Fruit fly (Drosophila melanogaster) whole organism, embryonic: ENCODE measurements around the gene Rbfox1.

Source experiments
- Antp ChIP-seq: fragments of 200-800 bp; sonication (Bioruptor generic); optimal IDR thresholded peaks from 3 replicates; lab custom pipeline; 2016; ENCODE audit warnings: missing biosample characterization, missing genetic modification characterization
- CG14860 ChIP-seq: fragments of 200-800 bp; sonication (Bioruptor generic); IDR thresholded peaks from 3 replicates; pipeline ENCODE4 v1.3.6; 2022; ENCODE audit warnings: missing biosample characterization, missing genetic modification characterization; ENCODE audit not compliant: partially characterized antibody
- CG16779 ChIP-seq: fragments of 200-800 bp; sonication (Bioruptor generic); IDR thresholded peaks from 2 replicates; pipeline ENCODE4 v1.3.6; 2022; ENCODE audit warnings: missing biosample characterization, missing genetic modification characterization
- CG33213 ChIP-seq: fragments of 200-800 bp; sonication (Bioruptor generic); optimal IDR thresholded peaks from 3 replicates; lab custom pipeline; 2016; ENCODE audit warnings: missing biosample characterization, missing genetic modification characterization
- CG7928 ChIP-seq: fragments of 200-800 bp; sonication (Bioruptor generic); optimal IDR thresholded peaks from 2 replicates; lab custom pipeline; 2017; ENCODE audit warnings: missing biosample characterization, mild to moderate bottlenecking, missing genetic modification characterization
- Lpt ChIP-seq: fragments of >200 bp; optimal IDR thresholded peaks from 2 replicates; lab custom pipeline; 2018; ENCODE audit warnings: missing biosample characterization, missing genetic modification characterization
- Sin3A ChIP-seq: fragments of >200 bp; optimal IDR thresholded peaks from 2 replicates; lab custom pipeline; 2018
- amos ChIP-seq: fragments of 200-800 bp; sonication (Bioruptor generic); IDR thresholded peaks from 2 replicates; pipeline ENCODE4 v1.3.6; 2022; ENCODE audit warnings: missing biosample characterization, missing genetic modification characterization; ENCODE audit not compliant: partially characterized antibody
- otp ChIP-seq: fragments of 200-800 bp; sonication (Bioruptor generic); IDR thresholded peaks from 3 replicates; pipeline ENCODE4, ENCODE4 v1.3.6; 2022; ENCODE audit warnings: missing biosample characterization, missing genetic modification characterization
- pan ChIP-seq, 4 experiments: fragments of >200 bp in 3 of 4; fragments of 200-800 bp in 1 of 4; sonication (Bioruptor generic) in 1 of 4; optimal IDR thresholded peaks in 3 of 4; IDR thresholded peaks in 1 of 4; 2 replicates each; pipeline versions ENCODE4 v1.3.6 to Lab custom; 2017 to 2022; ENCODE audit warnings: missing biosample characterization in 2 of 4, missing genetic modification characterization in 2 of 4, mixed read lengths in 1 of 4
- toy ChIP-seq: fragments of 200-800 bp; sonication (Bioruptor generic); IDR thresholded peaks from 2 replicates; pipeline ENCODE4 v1.3.6; 2022; ENCODE audit warnings: missing biosample characterization, missing genetic modification characterization
- twi ChIP-seq: fragments of 200-800 bp; optimal IDR thresholded peaks from 2 replicates; lab custom pipeline; 2019; ENCODE audit warnings: missing biosample characterization, mild to moderate bottlenecking, missing genetic modification characterization, moderate library complexity
- zfh2 ChIP-seq: fragments of 200-800 bp; sonication (Bioruptor generic); optimal IDR thresholded peaks from 2 replicates; lab custom pipeline; 2016; ENCODE audit warnings: missing biosample characterization, missing genetic modification characterization

DNA sequence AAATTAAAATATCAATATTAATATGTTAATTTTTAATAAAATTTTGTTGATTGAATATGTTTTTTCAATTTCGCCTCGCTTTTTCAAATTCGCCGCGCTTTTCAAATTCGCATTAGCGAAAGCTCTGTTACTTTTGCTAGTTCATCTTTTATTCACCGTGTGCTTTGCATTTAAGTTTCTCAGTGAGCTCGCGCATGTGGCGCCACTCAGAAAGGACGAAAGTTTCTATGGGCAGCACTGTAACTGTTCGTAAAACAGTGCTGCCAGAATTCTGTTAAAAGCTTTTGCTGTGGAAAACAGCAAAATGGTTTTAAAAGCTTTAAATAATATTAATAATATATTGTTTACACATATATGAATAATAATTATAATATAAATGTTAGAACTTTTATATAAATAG is 26.8 kb downstream of the Rbfox1 start:
- no peak for TF ChIP-seq zfh2 (GFP tag; lab: Kevin White, UChicago)
- no peak for TF ChIP-seq Lpt
- TF ChIP-seq amos (GFP tag; lab: Robert Waterston, UW): no peak
- TF ChIP-seq CG16779 (GFP tag; lab: Robert Waterston, UW): no peak
- TF ChIP-seq pan (optimal IDR thresholded peaks at IDR 0.05; lab: Kevin White, UChicago): no peak
- TF ChIP-seq pan (GFP tag; optimal IDR thresholded peaks at IDR 0.05 in 1 of 2, IDR thresholded peaks at IDR 0.05 in 1 of 2): no peak
- TF ChIP-seq CG14860: no peak
- TF ChIP-seq CG7928 (GFP tag; lab: Kevin White, UChicago): no peak
- no peak for TF ChIP-seq otp (GFP tag; lab: Robert Waterston, UW)
- TF ChIP-seq toy (GFP tag; lab: Robert Waterston, UW): no peak
- no peak for TF ChIP-seq CG33213 (GFP tag; lab: Kevin White, UChicago)
- TF ChIP-seq Sin3A: no peak
- no peak for TF ChIP-seq Antp
- TF ChIP-seq twi (tag; lab: Kevin White, UChicago): no peak
